Worm (Caenorhabditis elegans) whole organism, young adult: ENCODE data around the gene vnut-1.

Experiments
- C06A6.2 ChIP-seq: fragments of 200-800 bp; sonication (Bioruptor generic); conservative IDR thresholded peaks from 2 replicates; pipeline ENCODE4 v1.3.6; 2022; ENCODE audit warnings: missing genetic modification characterization, missing compliant biosample characterization
- D2030.7 ChIP-seq: fragments of 200-800 bp; sonication (Bioruptor generic); IDR thresholded peaks from 2 replicates; pipeline ENCODE4 v1.3.6; 2022; ENCODE audit warnings: missing genetic modification reagents, missing genetic modification characterization, missing compliant biosample characterization
- F10E7.11 ChIP-seq: sonication (generic microtip); optimal IDR thresholded peaks from 2 replicates; lab custom pipeline; 2017; ENCODE audit warnings: mild to moderate bottlenecking, missing genetic modification characterization, moderate library complexity, missing compliant biosample characterization
- F23B12.7 ChIP-seq: sonication (generic microtip); optimal IDR thresholded peaks from 2 replicates; lab custom pipeline; 2017; ENCODE audit warnings: missing genetic modification characterization, mild to moderate bottlenecking, missing compliant biosample characterization, antibody characterized with exemption, moderate library complexity; ENCODE audit not compliant: insufficient read depth
- F37B4.10 ChIP-seq: fragments of 200-800 bp; sonication (Bioruptor generic); IDR thresholded peaks from 2 replicates; pipeline ENCODE4 v1.3.6; 2022; ENCODE audit warnings: missing genetic modification characterization, missing compliant biosample characterization
- F55B11.4 ChIP-seq: sonication (generic microtip); optimal IDR thresholded peaks from 2 replicates; lab custom pipeline; 2016; ENCODE audit warnings: missing compliant biosample characterization, missing genetic modification characterization, borderline replicate concordance; ENCODE audit not compliant: insufficient read depth
- F57A8.1 ChIP-seq: fragments of 200-800 bp; sonication (Bioruptor generic); optimal IDR thresholded peaks from 2 replicates; lab custom pipeline; 2018; ENCODE audit warnings: mild to moderate bottlenecking, missing genetic modification characterization, moderate library complexity, missing compliant biosample characterization
- F57C9.4 ChIP-seq: sonication (generic microtip); optimal IDR thresholded peaks from 2 replicates; lab custom pipeline; 2017; ENCODE audit warnings: mild to moderate bottlenecking, missing genetic modification characterization, missing compliant biosample characterization
- K12H6.12 ChIP-seq: fragments of 200-800 bp; sonication (Bioruptor generic); optimal IDR thresholded peaks from 2 replicates; lab custom pipeline; 2018; ENCODE audit warnings: mild to moderate bottlenecking, missing genetic modification characterization, missing compliant biosample characterization
- T07F8.4 ChIP-seq: sonication (generic microtip); optimal IDR thresholded peaks from 2 replicates; lab custom pipeline; 2016; ENCODE audit warnings: mild to moderate bottlenecking, missing genetic modification characterization, moderate library complexity, missing compliant biosample characterization
- Y53G8AR.9 ChIP-seq: fragments of 200-800 bp; sonication (Bioruptor generic); conservative IDR thresholded peaks from 2 replicates; pipeline ENCODE4 v1.3.6; 2022; ENCODE audit warnings: missing genetic modification reagents, missing genetic modification characterization, missing compliant biosample characterization
- aptf-2 ChIP-seq: fragments of 200-800 bp; sonication (Bioruptor generic); conservative IDR thresholded peaks from 2 replicates; pipeline ENCODE4 v1.3.6; 2022; ENCODE audit warnings: missing genetic modification reagents, missing genetic modification characterization, missing compliant biosample characterization
- atf-7 ChIP-seq: sonication (generic microtip); optimal IDR thresholded peaks from 2 replicates; lab custom pipeline; 2017; ENCODE audit warnings: mild to moderate bottlenecking, missing genetic modification characterization, missing compliant biosample characterization
- athp-1 ChIP-seq: sonication (generic microtip); optimal IDR thresholded peaks from 2 replicates; lab custom pipeline; 2017; ENCODE audit warnings: mild to moderate bottlenecking, missing genetic modification characterization, missing compliant biosample characterization
- cebp-1 ChIP-seq, 2 experiments: fragments of 200-800 bp in 1 of 2; sonication (Bioruptor generic) in 1 of 2; sonication (generic microtip) in 1 of 2; IDR thresholded peaks in 1 of 2; optimal IDR thresholded peaks in 1 of 2; 2 replicates each; pipeline versions ENCODE4 v1.3.6 to Lab custom; 2017 to 2022; ENCODE audit warnings: missing compliant biosample characterization in 2 of 2, missing genetic modification characterization in 2 of 2, mild to moderate bottlenecking in 1 of 2, missing genetic modification reagents in 1 of 2, moderate library complexity in 1 of 2
- ceh-27 ChIP-seq: fragments of 200-800 bp; sonication (Bioruptor generic); optimal IDR thresholded peaks from 2 replicates; lab custom pipeline; 2018; ENCODE audit warnings: mild to moderate bottlenecking, missing genetic modification characterization, moderate library complexity, missing compliant biosample characterization
- ceh-79 ChIP-seq: sonication (generic microtip); optimal IDR thresholded peaks from 2 replicates; lab custom pipeline; 2017; ENCODE audit warnings: mild to moderate bottlenecking, missing genetic modification characterization, missing compliant biosample characterization
- dox-1 ChIP-seq: fragments of 200-800 bp; sonication (Bioruptor generic); IDR thresholded peaks from 2 replicates; pipeline ENCODE4 v1.3.6; 2022; ENCODE audit warnings: missing genetic modification reagents, missing genetic modification characterization, missing compliant biosample characterization
- dpl-1 ChIP-seq: fragments of 150-350 bp; optimal IDR thresholded peaks from 2 replicates; lab custom pipeline; 2014; ENCODE audit warnings: missing biosample characterization, missing genetic modification reagents, missing genetic modification characterization
- efl-1 ChIP-seq: fragments of 150-350 bp; optimal IDR thresholded peaks from 2 replicates; lab custom pipeline; 2014; ENCODE audit warnings: missing biosample characterization, missing genetic modification reagents, missing genetic modification characterization
- egl-18 ChIP-seq: fragments of 200-800 bp; sonication (Bioruptor generic); IDR thresholded peaks from 2 replicates; pipeline ENCODE4 v1.3.6; 2022; ENCODE audit warnings: missing genetic modification reagents, missing genetic modification characterization, missing compliant biosample characterization
- egl-44 ChIP-seq: fragments of 200-800 bp; sonication (Bioruptor generic); IDR thresholded peaks from 2 replicates; pipeline ENCODE4 v1.3.6; 2022; ENCODE audit warnings: missing genetic modification reagents, missing genetic modification characterization, missing compliant biosample characterization
- ekl-4 ChIP-seq: fragments of 200-800 bp; sonication (Bioruptor generic); IDR thresholded peaks from 2 replicates; pipeline ENCODE4 v1.3.6; 2022; ENCODE audit warnings: missing genetic modification reagents, missing genetic modification characterization, missing compliant biosample characterization
- ets-4 ChIP-seq: fragments of 200-800 bp; sonication (Bioruptor generic); optimal IDR thresholded peaks from 2 replicates; lab custom pipeline; 2018; ENCODE audit warnings: mild to moderate bottlenecking, missing genetic modification characterization, missing compliant biosample characterization
- hlh-12 ChIP-seq: sonication (generic microtip); optimal IDR thresholded peaks from 2 replicates; lab custom pipeline; 2016; ENCODE audit warnings: missing genetic modification characterization, missing compliant biosample characterization
- hrde-1 ChIP-seq: sonication (generic microtip); optimal IDR thresholded peaks from 2 replicates; lab custom pipeline; 2016; ENCODE audit warnings: missing genetic modification characterization, mild to moderate bottlenecking, missing compliant biosample characterization, moderate library complexity, missing genotype, missing genetic modification reagents, borderline replicate concordance
- lag-1 ChIP-seq: fragments of 200-800 bp; sonication (Bioruptor generic); IDR thresholded peaks from 2 replicates; pipeline ENCODE4 v1.3.6; 2022; ENCODE audit warnings: missing genetic modification reagents, missing genetic modification characterization, missing compliant biosample characterization
- let-607 ChIP-seq, 2 experiments: fragments of 200-800 bp in 1 of 2; sonication (Bioruptor generic) in 1 of 2; sonication (generic microtip) in 1 of 2; optimal IDR thresholded peaks; 2 replicates each; lab custom pipeline; 2016 to 2018; ENCODE audit warnings: mild to moderate bottlenecking in 2 of 2, missing compliant biosample characterization in 2 of 2, missing genetic modification characterization in 2 of 2, moderate library complexity in 2 of 2, missing genotype in 1 of 2
- lin-54 ChIP-seq: fragments of 200-800 bp; sonication (Bioruptor generic); optimal IDR thresholded peaks from 2 replicates; lab custom pipeline; 2018; ENCODE audit warnings: mild to moderate bottlenecking, missing genetic modification characterization, missing compliant biosample characterization
- lir-1 ChIP-seq: fragments of 200-800 bp; sonication (Bioruptor generic); conservative IDR thresholded peaks from 2 replicates; pipeline ENCODE4 v1.3.6; 2022; ENCODE audit warnings: missing genetic modification reagents, missing genetic modification characterization, missing compliant biosample characterization
- mel-28 ChIP-seq: sonication (generic microtip); optimal IDR thresholded peaks from 2 replicates; lab custom pipeline; 2016; ENCODE audit warnings: borderline replicate concordance, mild to moderate bottlenecking, missing genetic modification characterization, missing compliant biosample characterization
- nfya-2 ChIP-seq: fragments of 200-800 bp; sonication (Bioruptor generic); IDR thresholded peaks from 2 replicates; pipeline ENCODE4 v1.3.6; 2022; ENCODE audit warnings: missing genetic modification reagents, missing genetic modification characterization, missing compliant biosample characterization
- rec-8 ChIP-seq, 2 experiments: sonication (generic microtip); optimal IDR thresholded peaks; 2 replicates each; lab custom pipeline; 2016; ENCODE audit warnings: mild to moderate bottlenecking in 2 of 2, missing genetic modification characterization in 2 of 2, missing genetic modification reagents in 2 of 2, missing genotype in 2 of 2, missing biosample characterization in 1 of 2, missing compliant biosample characterization in 1 of 2, moderate library complexity in 1 of 2
- sea-2 ChIP-seq: fragments of 200-800 bp; sonication (Bioruptor generic); IDR thresholded peaks from 2 replicates; pipeline ENCODE4 v1.3.6; 2022; ENCODE audit warnings: missing genetic modification characterization, missing compliant biosample characterization
- snpc-1.3 ChIP-seq: sonication (generic microtip); optimal IDR thresholded peaks from 2 replicates; lab custom pipeline; 2017; ENCODE audit warnings: missing genetic modification characterization, mild to moderate bottlenecking, missing compliant biosample characterization, antibody characterized with exemption, moderate library complexity, missing genotype, missing genetic modification reagents; ENCODE audit not compliant: insufficient read depth
- snpc-4 ChIP-seq, 5 experiments: fragments of 150-350 bp in 1 of 5; sonication (generic microtip) in 4 of 5; optimal IDR thresholded peaks; 2 replicates each; lab custom pipeline; 2014 to 2018; ENCODE audit warnings: missing genetic modification characterization in 5 of 5, missing biosample characterization in 3 of 5, antibody characterized with exemption in 2 of 5, mild to moderate bottlenecking in 2 of 5, missing compliant biosample characterization in 2 of 5, missing genotype in 2 of 5, moderate library complexity in 2 of 5, missing genetic modification reagents in 1 of 5
- tbp1 ChIP-seq: fragments of 200-800 bp; sonication (Bioruptor generic); optimal IDR thresholded peaks from 2 replicates; lab custom pipeline; 2018; ENCODE audit warnings: mild to moderate bottlenecking, missing genetic modification characterization, missing compliant biosample characterization
- ztf-25 ChIP-seq: fragments of 200-800 bp; sonication (Bioruptor generic); IDR thresholded peaks from 2 replicates; pipeline ENCODE4 v1.3.6; 2022; ENCODE audit warnings: missing genetic modification reagents, missing genetic modification characterization, missing compliant biosample characterization
- ztf-26 ChIP-seq: sonication (generic microtip); optimal IDR thresholded peaks from 2 replicates; lab custom pipeline; 2017; ENCODE audit warnings: missing genetic modification characterization, missing compliant biosample characterization
- ztf-28 ChIP-seq: fragments of 200-800 bp; sonication (Bioruptor generic); IDR thresholded peaks from 2 replicates; pipeline ENCODE4 v1.3.6; 2022; ENCODE audit warnings: missing genetic modification reagents, missing genetic modification characterization, missing compliant biosample characterization
- ztf-3 ChIP-seq: fragments of 200-800 bp; sonication (Bioruptor generic); optimal IDR thresholded peaks from 2 replicates; lab custom pipeline; 2018; ENCODE audit warnings: mild to moderate bottlenecking, missing genetic modification characterization, missing compliant biosample characterization

Gene vnut-1

ce11 chrII:14511189-14511588 lies 21.6 kb downstream of the vnut-1 start, which contains the start of gene K10H10.13 (continued):
- no peak for TF ChIP-seq egl-44 (GFP tag; lab: Robert Waterston, UW)

ce11 chrII:14515017-14515416 lies 25.4 kb downstream of the vnut-1 start, which contains the start of gene K10H10.9:
Gene K10H10.9 (minus strand): TSS chrII:14515117.
- no peak for TF ChIP-seq K12H6.12 (tag; lab: Kevin White, UChicago)
- no peak for TF ChIP-seq hlh-12 (tag; lab: Kevin White, UChicago)
- TF ChIP-seq tbp1 (GFP tag; lab: Kevin White, UChicago), result no peak
- no peak for TF ChIP-seq T07F8.4 (tag; lab: Kevin White, UChicago)
- TF ChIP-seq F55B11.4 (tag; lab: Kevin White, UChicago), result no peak
- TF ChIP-seq snpc-1.3 (tag; lab: Kevin White, UChicago), result no peak
- no peak for TF ChIP-seq hrde-1
- TF ChIP-seq athp-1 (tag; lab: Kevin White, UChicago), result no peak
- no peak for TF ChIP-seq snpc-4 (GFP tag; optimal IDR thresholded peaks at IDR 0.05; lab: Kevin White, UChicago)
- TF ChIP-seq snpc-4 (tag; optimal IDR thresholded peaks at IDR 0.05; lab: Kevin White, UChicago), result no peak
- TF ChIP-seq ceh-27 (GFP tag; lab: Kevin White, UChicago), result no peak
- no peak for TF ChIP-seq efl-1 (GFP tag; lab: Kevin White, UChicago)
- TF ChIP-seq F57C9.4 (tag; lab: Kevin White, UChicago), result no peak

- TF ChIP-seq lin-54 (no peak), dpl-1 (GFP tag; lab: Kevin White, UChicago) (no peak), D2030.7 (GFP tag; lab: Robert Waterston, UW) (no peak), aptf-2 (GFP tag; lab: Robert Waterston, UW) (no peak), F37B4.10 (GFP tag; lab: Robert Waterston, UW) (no peak), ztf-28 (GFP tag; lab: Robert Waterston, UW) (no peak), egl-18 (GFP tag; lab: Robert Waterston, UW) (no peak), ztf-25 (GFP tag; lab: Robert Waterston, UW) (no peak), rec-8 (tag; optimal IDR thresholded peaks at IDR 0.05; lab: Kevin White, UChicago) (no peak), mel-28 (tag; lab: Kevin White, UChicago) (no peak), F10E7.11 (tag; lab: Kevin White, UChicago) (no peak), ekl-4 (no peak)
These were observed 32.4 kb downstream of the vnut-1 start, which contains the start of gene btb-19 for ce11 chrII:14522037-14522436. Gene btb-19 (minus strand): TSS chrII:14522137.

- no peak for TF ChIP-seq ceh-27 (GFP tag; lab: Kevin White, UChicago)
- no peak for TF ChIP-seq cebp-1 (GFP tag; IDR thresholded peaks at IDR 0.05; lab: Robert Waterston, UW)
- TF ChIP-seq cebp-1 (tag; optimal IDR thresholded peaks at IDR 0.05; lab: Kevin White, UChicago), result no peak
- no peak for TF ChIP-seq F57A8.1 (GFP tag; lab: Kevin White, UChicago)
- TF ChIP-seq sea-2 (GFP tag; lab: Robert Waterston, UW), result no peak
- no peak for TF ChIP-seq ztf-26 (tag; lab: Kevin White, UChicago)
- TF ChIP-seq lag-1 (GFP tag; lab: Robert Waterston, UW), result no peak
- TF ChIP-seq C06A6.2 (GFP tag; lab: Robert Waterston, UW), result no peak
- TF ChIP-seq F23B12.7 (tag; lab: Kevin White, UChicago), result no peak
- TF ChIP-seq let-607 (tag; optimal IDR thresholded peaks at IDR 0.05; lab: Kevin White, UChicago), result no peak
- TF ChIP-seq ceh-79 (tag; lab: Kevin White, UChicago), result no peak
- no peak for TF ChIP-seq dox-1
- TF ChIP-seq ets-4 (GFP tag; lab: Kevin White, UChicago), result no peak
- no peak for TF ChIP-seq Y53G8AR.9 (GFP tag; lab: Robert Waterston, UW)
- no peak for TF ChIP-seq lir-1
- no peak for TF ChIP-seq atf-7
- no peak for TF ChIP-seq nfya-2 (GFP tag; lab: Robert Waterston, UW)
- no peak for TF ChIP-seq ztf-3 (GFP tag; lab: Kevin White, UChicago)
- no peak for TF ChIP-seq snpc-4 (GFP tag; optimal IDR thresholded peaks at IDR 0.05; lab: Kevin White, UChicago)
- no peak for TF ChIP-seq snpc-4 (tag; optimal IDR thresholded peaks at IDR 0.05; lab: Kevin White, UChicago)
These were observed 33.5 kb downstream of the vnut-1 start, which contains the start of gene btb-20 for ce11 chrII:14523070-14523572. Gene btb-20 (minus strand): TSS chrII:14523522.
